Worm (Caenorhabditis elegans): ENCODE results near the gene clec-227.

Gene clec-227

DNA sequence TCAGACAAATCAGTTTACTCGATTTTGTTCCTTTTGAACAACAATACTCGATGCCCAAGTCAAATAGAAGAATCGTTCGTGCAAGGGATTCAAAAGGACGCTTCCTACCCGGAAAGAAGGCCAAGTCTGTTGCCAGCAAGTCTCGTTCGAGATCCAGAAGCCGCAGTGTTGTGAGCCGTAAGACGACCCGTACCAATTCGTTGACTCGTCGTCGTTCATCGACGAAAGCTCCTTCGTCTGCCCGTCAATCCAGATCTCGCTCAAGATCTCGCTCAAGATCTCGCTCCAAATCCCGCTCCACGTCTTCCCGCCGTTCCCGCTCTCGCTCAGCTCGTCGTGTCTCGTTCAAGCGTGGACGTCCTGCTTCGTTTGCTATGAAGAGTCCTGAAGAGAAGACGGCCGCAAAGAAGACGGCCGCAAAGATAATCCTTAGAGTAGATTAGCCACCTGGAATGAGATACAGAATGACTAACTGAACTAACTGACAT lies 11.7 kb upstream of the clec-227 start, which contains the start of gene F08H9.2:
F08H9.2 (plus strand) TSS at position 51 of the 488 bp plus-strand sequence.
- TF ChIP-seq nhr-2 (tag; optimal IDR thresholded peaks at IDR 0.05) (no peak), lin-13 (tag; optimal IDR thresholded peaks at IDR 0.05) (no peak), unc-120 (tag; optimal IDR thresholded peaks at IDR 0.05; ENCODE audit: poor library complexity, severe bottlenecking) (no peak), sem-2 (GFP tag; optimal IDR thresholded peaks at IDR 0.05) (no peak), nhr-28 (tag; optimal IDR thresholded peaks at IDR 0.05) (no peak), mep-1 (tag; optimal IDR thresholded peaks at IDR 0.05) (no peak), zip-8 (tag; optimal IDR thresholded peaks at IDR 0.05) (no peak), snpc-4 (tag; optimal IDR thresholded peaks at IDR 0.05) (no peak), cnd-1 (tag; optimal IDR thresholded peaks at IDR 0.05) (no peak), hlh-1 (tag; optimal IDR thresholded peaks at IDR 0.05) (no peak)

DNA sequence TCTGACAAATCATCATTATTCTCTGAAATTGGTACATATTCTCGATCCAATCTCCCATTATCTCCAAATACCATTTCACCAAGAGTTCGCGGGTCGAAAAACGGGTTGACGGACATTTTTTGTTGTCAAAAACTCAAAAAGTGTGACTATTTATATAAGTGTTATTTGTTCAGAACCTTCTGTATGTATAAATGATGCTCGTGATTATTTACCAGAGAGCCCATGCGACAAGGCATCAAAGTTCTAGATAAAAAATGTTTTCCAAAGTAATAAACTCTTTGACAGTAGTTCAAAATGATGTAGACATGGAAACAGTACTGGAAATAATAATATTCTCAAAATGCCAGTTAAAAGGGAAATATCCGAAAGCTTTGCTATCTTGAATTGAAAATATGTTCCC lies 9.7 kb upstream of the clec-227 start:
- TF ChIP-seq drap-1 (GFP tag; optimal IDR thresholded peaks at IDR 0.05) (no peak), nhr-237 (tag; optimal IDR thresholded peaks at IDR 0.05) (no peak), zip-8 (tag; optimal IDR thresholded peaks at IDR 0.05) (no peak), nhr-28 (tag; optimal IDR thresholded peaks at IDR 0.05) (no peak), elt-1 (tag; optimal IDR thresholded peaks at IDR 0.05; ENCODE audit: borderline replicate concordance, insufficient read depth) (no peak), blmp-1 (tag; optimal IDR thresholded peaks at IDR 0.05) (no peak), lin-13 (tag; optimal IDR thresholded peaks at IDR 0.05) (no peak), snpc-4 (tag; optimal IDR thresholded peaks at IDR 0.05) (no peak)

DNA sequence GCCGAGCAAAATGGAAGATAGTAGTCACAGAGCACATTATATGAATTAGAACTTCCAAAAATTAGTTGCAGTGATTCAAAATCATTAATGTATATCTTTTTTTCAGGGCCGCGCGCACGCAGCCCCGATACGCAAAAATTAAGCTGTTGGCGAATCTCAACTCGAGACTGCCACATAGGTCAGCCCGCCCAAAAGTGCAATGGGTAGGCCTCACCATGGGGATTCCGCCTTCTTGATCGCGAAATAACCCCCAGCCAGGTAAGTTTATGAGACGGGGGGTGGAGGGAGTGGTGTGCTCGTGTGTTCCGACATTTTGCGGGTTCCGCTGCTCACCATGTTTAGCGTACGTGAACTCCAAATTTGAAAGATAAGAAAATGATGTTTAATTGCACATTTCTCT lies 9.2 kb upstream of the clec-227 start, which contains the start of gene F08H9.3:
F08H9.3 (minus strand) TSS at position 252 of the 400 bp plus-strand sequence.
- TF ChIP-seq drap-1 (GFP tag; optimal IDR thresholded peaks at IDR 0.05), result peak; percentile 14
- peak; percentile 7 for TF ChIP-seq cnd-1 (tag; optimal IDR thresholded peaks at IDR 0.05)

DNA sequence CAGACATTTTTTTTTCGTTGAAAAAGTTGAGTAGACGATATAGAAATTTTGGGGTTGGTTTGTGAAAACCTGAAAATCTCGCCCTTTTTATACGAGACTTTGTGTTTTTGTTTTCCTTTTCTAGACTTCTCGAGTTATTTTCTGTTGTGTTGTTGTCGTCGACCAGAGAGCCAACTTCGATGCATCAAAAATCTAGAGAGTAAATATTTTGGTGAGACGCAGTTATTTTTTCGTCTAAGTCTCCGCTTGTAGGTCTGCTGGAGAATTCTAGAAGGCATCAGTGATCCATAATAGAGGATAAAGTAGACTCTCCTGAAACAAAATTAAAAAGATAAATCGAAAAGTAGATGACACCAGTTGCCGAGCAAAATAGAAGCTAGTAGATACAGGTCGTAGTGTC lies 8.0 kb upstream of the clec-227 start, which contains the start of gene F08H9.4:
F08H9.4 (minus strand) TSS at position 61 of the 400 bp plus-strand sequence.
- TF ChIP-seq drap-1 (GFP tag; optimal IDR thresholded peaks at IDR 0.05), result no peak
- TF ChIP-seq tbx-8 (GFP tag; optimal IDR thresholded peaks at IDR 0.05), result no peak
- TF ChIP-seq ham-2 (GFP tag; optimal IDR thresholded peaks at IDR 0.05), result no peak
- no peak for TF ChIP-seq nhr-2 (tag; optimal IDR thresholded peaks at IDR 0.05)
- TF ChIP-seq nhr-12 (tag; optimal IDR thresholded peaks at IDR 0.05), result no peak
- no peak for TF ChIP-seq bed-3 (GFP tag; optimal IDR thresholded peaks at IDR 0.05)
- TF ChIP-seq ztf-11 (tag; optimal IDR thresholded peaks at IDR 0.05), result no peak
- TF ChIP-seq nhr-76 (tag; optimal IDR thresholded peaks at IDR 0.05), result no peak

DNA sequence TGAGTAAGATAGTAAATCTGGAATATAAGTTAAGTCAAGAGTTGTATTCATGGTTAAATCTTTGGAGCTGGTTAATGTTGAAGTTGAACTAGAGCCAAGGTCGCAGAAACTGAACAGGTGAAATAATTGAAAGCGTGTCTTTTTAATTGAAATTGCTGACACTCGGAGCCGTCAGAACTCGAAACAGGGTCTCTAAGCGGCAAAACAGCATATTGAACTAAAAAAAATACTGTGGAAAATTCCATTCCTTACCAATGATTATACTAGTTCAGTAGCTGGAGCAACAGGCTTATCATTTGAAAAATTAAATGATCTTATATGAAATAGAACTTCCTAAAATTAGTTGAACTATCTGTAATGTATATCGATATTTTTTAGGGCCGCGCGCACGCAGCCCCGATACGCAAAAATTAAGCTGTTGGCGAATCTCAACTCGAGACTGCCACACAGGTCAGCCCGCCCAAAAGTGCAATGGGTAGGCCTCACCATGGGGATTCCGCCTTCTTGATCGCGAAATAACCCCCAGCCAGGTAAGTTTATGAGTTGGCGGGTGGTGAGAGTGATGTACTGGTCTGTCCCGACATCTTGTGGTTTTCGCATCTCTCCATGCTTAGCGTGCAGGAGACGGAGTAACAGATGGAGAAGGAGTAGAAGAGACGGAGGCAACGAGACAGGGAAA lies 4.0 kb upstream of the clec-227 start, which contains the start of gene srz-97:
srz-97 (minus strand) TSS at position 51 of the 679 bp plus-strand sequence.
- TF ChIP-seq cnd-1 (tag; optimal IDR thresholded peaks at IDR 0.05), result peak; percentile 64
- no peak for TF ChIP-seq M03D4.4 (tag; optimal IDR thresholded peaks at IDR 0.05)
- peak; percentile 53 for TF ChIP-seq drap-1 (GFP tag; optimal IDR thresholded peaks at IDR 0.05)
- peak; percentile 1 for TF ChIP-seq ceh-83 (GFP tag; optimal IDR thresholded peaks at IDR 0.05)
- no peak for TF ChIP-seq mab-5 (tag; optimal IDR thresholded peaks at IDR 0.05)
- TF ChIP-seq sem-2 (GFP tag; optimal IDR thresholded peaks at IDR 0.05), result no peak
- TF ChIP-seq mls-2 (tag; optimal IDR thresholded peaks at IDR 0.05), result no peak
- no peak for TF ChIP-seq nhr-12 (tag; optimal IDR thresholded peaks at IDR 0.05)
- TF ChIP-seq pha-4 (tag; optimal IDR thresholded peaks at IDR 0.05), result no peak
- no peak for TF ChIP-seq unc-62 (GFP tag; optimal IDR thresholded peaks at IDR 0.05)
- TF ChIP-seq ztf-11 (tag; optimal IDR thresholded peaks at IDR 0.05), result no peak

DNA sequence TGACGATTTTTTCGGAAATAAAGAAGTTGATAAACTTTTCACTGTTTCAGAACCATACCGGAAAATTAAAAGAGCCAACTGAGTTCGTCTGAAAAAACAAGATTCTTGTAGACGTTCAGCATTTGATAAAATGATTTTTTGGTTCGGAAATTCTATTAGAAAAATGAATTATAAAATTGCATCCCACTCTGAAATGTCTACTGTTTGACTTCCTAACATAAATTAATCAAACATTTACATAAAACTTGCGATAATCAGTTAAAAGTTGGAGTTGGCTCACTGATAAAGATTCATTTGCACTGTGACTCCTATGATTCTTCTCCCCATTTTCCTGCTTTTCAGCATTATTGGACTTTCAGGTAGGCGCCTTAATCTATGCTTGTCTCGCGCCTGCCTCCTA lies 3.4 kb upstream of the clec-227 start, which contains the start of gene clec-57:
clec-57 (plus strand) TSS at position 301 of the 400 bp plus-strand sequence.
- TF ChIP-seq ceh-39 (tag; optimal IDR thresholded peaks at IDR 0.05) (no peak), bed-3 (GFP tag; optimal IDR thresholded peaks at IDR 0.05) (no peak)

DNA sequence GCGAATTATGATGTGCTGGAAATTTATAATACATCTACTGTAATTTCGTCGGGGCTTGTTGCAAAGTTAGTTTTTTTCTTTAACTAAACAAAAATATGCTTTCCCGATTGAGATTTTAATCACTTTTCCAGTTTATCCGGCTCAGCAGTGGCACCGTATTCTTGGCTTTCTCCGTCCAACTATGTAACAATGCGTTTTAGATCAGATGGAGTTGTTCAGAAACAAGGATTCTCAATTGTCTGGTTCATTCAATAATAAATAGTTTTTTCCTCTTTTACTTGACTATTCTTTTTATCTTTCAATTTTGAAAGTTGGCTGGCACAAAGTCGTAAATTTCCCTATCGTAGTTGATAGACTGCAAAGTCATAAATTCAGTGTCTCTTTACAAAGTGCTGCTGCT lies 1.8 kb downstream of the clec-227 start, which contains the start of gene clec-56:
clec-56 (plus strand) TSS at position 301 of the 400 bp plus-strand sequence.
- TF ChIP-seq elt-3 (tag; optimal IDR thresholded peaks at IDR 0.05) (no peak), ztf-11 (tag; optimal IDR thresholded peaks at IDR 0.05) (no peak), nhr-28 (tag; optimal IDR thresholded peaks at IDR 0.05) (no peak), nhr-237 (tag; optimal IDR thresholded peaks at IDR 0.05) (no peak), unc-39 (tag; optimal IDR thresholded peaks at IDR 0.05) (no peak), cnd-1 (tag; optimal IDR thresholded peaks at IDR 0.05) (no peak), lsy-2 (tag; optimal IDR thresholded peaks at IDR 0.05) (no peak), sptf-1 (tag; optimal IDR thresholded peaks at IDR 0.05) (no peak), nhr-12 (tag; optimal IDR thresholded peaks at IDR 0.05) (no peak), ces-1 (GFP tag; optimal IDR thresholded peaks at IDR 0.05) (no peak), elt-1 (tag; optimal IDR thresholded peaks at IDR 0.05; ENCODE audit: borderline replicate concordance, insufficient read depth) (no peak), mep-1 (tag; optimal IDR thresholded peaks at IDR 0.05) (no peak), bed-3 (GFP tag; optimal IDR thresholded peaks at IDR 0.05) (no peak), mls-2 (tag; optimal IDR thresholded peaks at IDR 0.05) (no peak), sem-2 (GFP tag; optimal IDR thresholded peaks at IDR 0.05) (no peak), ham-2 (GFP tag; optimal IDR thresholded peaks at IDR 0.05) (no peak), snpc-4 (tag; optimal IDR thresholded peaks at IDR 0.05) (no peak), mab-5 (tag; optimal IDR thresholded peaks at IDR 0.05) (no peak), drap-1 (GFP tag; optimal IDR thresholded peaks at IDR 0.05) (no peak), nhr-76 (tag; optimal IDR thresholded peaks at IDR 0.05) (no peak)
